Fruit fly (Drosophila melanogaster) S2 (cell line): Measurements from ENCODE around the gene CG6569.

Experiments used
- CG8478 ChIP-seq: fragments of >200 bp; optimal IDR thresholded peaks from 2 replicates; lab custom pipeline; 2018
- CTCF ChIP-seq, 2 experiments: fragments of >200 bp; optimal IDR thresholded peaks; 2 replicates each; lab custom pipeline; 2018

- TF ChIP-seq CG8478 (lab: Kevin White, UChicago): no peak
- no peak for TF ChIP-seq CTCF (optimal IDR thresholded peaks at IDR 0.05; lab: Kevin White, UChicago)
These were observed 19.4 kb downstream of the CG6569 start for dm6 chr3R:21848271-21848670.
